Worm (Caenorhabditis elegans) whole organism, early embryonic: ENCODE measurements around the gene D1086.9.

Source experiments
- B0310.2 ChIP-seq: sonication (generic microtip); optimal IDR thresholded peaks from 2 replicates; lab custom pipeline; 2016; ENCODE audit warnings: mild to moderate bottlenecking, missing genetic modification characterization, missing compliant biosample characterization
- aly-1 ChIP-seq: sonication (generic microtip); optimal IDR thresholded peaks from 2 replicates; lab custom pipeline; 2016; ENCODE audit warnings: missing genetic modification characterization, missing compliant biosample characterization
- ama-1 ChIP-seq: fragments of 150-350 bp; optimal IDR thresholded peaks from 2 replicates; lab custom pipeline; 2014
- flt-1 ChIP-seq: fragments of 200-800 bp; sonication (Bioruptor generic); IDR thresholded peaks from 2 replicates; pipeline ENCODE4 v1.3.6; 2022; ENCODE audit warnings: missing genetic modification characterization, missing compliant biosample characterization
- hmbx-1 ChIP-seq: sonication (generic microtip); optimal IDR thresholded peaks from 2 replicates; lab custom pipeline; 2016; ENCODE audit warnings: mild to moderate bottlenecking, missing genetic modification characterization, missing compliant biosample characterization
- pes-1 ChIP-seq: fragments of 200-800 bp; sonication (Bioruptor generic); IDR thresholded peaks from 2 replicates; pipeline ENCODE4 v1.3.6; 2022; ENCODE audit warnings: missing genetic modification reagents, missing genetic modification characterization, missing compliant biosample characterization
- tbx-11 ChIP-seq: fragments of 200-800 bp; sonication (Bioruptor generic); IDR thresholded peaks from 2 replicates; pipeline ENCODE4 v1.3.6; 2022; ENCODE audit warnings: missing genetic modification characterization, missing compliant biosample characterization

DNA sequence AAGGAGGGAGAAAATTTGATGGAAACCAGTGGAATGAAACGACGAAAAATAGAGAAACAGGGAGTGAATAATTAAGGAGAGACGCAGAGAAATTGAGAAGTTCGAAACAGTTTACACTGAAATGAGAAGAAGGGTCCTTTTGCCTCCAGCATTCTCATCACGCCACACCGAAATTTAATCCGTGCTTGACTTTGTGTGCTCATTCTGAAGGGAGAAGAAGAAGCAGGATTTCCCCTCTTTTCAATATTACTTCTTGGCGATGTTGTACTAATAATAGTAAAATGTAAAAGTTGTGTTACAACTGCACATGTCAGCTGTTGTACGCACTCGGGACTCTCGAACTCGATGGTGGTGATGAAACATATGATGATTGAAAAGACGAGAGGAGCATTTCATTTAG lies 49.5 kb downstream of the D1086.9 start:
- TF ChIP-seq ama-1 (lab: Kevin White, UChicago), result no peak
- TF ChIP-seq pes-1, result no peak
- TF ChIP-seq flt-1, result no peak
- TF ChIP-seq hmbx-1 (tag; lab: Kevin White, UChicago), result no peak
- no peak for TF ChIP-seq B0310.2
- TF ChIP-seq aly-1 (tag; lab: Kevin White, UChicago), result no peak
- TF ChIP-seq tbx-11 (GFP tag; lab: Robert Waterston, UW), result no peak
